Fruit fly (Drosophila melanogaster) whole organism, prepupa: Measurements from ENCODE around the gene Naa80.

Source experiments
- Blimp-1 ChIP-seq: fragments of 200-800 bp; sonication (Bioruptor generic); optimal IDR thresholded peaks from 3 replicates; lab custom pipeline; 2017; ENCODE audit warnings: missing biosample characterization, missing genetic modification characterization, mild to moderate bottlenecking, moderate library complexity, missing genetic modification reagents
- CG10631 ChIP-seq: fragments of 200-800 bp; sonication (Bioruptor generic); optimal IDR thresholded peaks from 2 replicates; lab custom pipeline; 2016; ENCODE audit warnings: missing biosample characterization, missing genetic modification characterization
- CG10669 ChIP-seq: fragments of 200-800 bp; sonication (Bioruptor generic); optimal IDR thresholded peaks from 3 replicates; lab custom pipeline; 2018; ENCODE audit warnings: missing biosample characterization, mild to moderate bottlenecking, missing genetic modification characterization, moderate library complexity
- CG11902 ChIP-seq: fragments of 200-800 bp; sonication (Bioruptor generic); optimal IDR thresholded peaks from 3 replicates; lab custom pipeline; 2016; ENCODE audit warnings: missing biosample characterization, missing genetic modification characterization
- CG1621 ChIP-seq: fragments of 200-800 bp; sonication (Bioruptor generic); optimal IDR thresholded peaks from 3 replicates; lab custom pipeline; 2018; ENCODE audit warnings: missing biosample characterization, mild to moderate bottlenecking, missing genetic modification characterization
- CG16779 ChIP-seq: fragments of 200-800 bp; sonication (Bioruptor generic); optimal IDR thresholded peaks from 3 replicates; lab custom pipeline; 2017; ENCODE audit warnings: missing biosample characterization, mild to moderate bottlenecking, missing genetic modification characterization
- CG31627 ChIP-seq: fragments of 200-800 bp; sonication (Bioruptor generic); optimal IDR thresholded peaks from 3 replicates; lab custom pipeline; 2016; ENCODE audit warnings: missing biosample characterization, missing genetic modification characterization
- CG34406 ChIP-seq: fragments of 200-800 bp; sonication (Bioruptor generic); optimal IDR thresholded peaks from 3 replicates; lab custom pipeline; 2016; ENCODE audit warnings: missing biosample characterization, missing genetic modification characterization
- CG3919 ChIP-seq: fragments of 200-800 bp; sonication (Bioruptor generic); optimal IDR thresholded peaks from 3 replicates; lab custom pipeline; 2016; ENCODE audit warnings: missing biosample characterization, missing genetic modification characterization
- CG4318 ChIP-seq: fragments of 200-800 bp; sonication (Bioruptor generic); optimal IDR thresholded peaks from 3 replicates; lab custom pipeline; 2017; ENCODE audit warnings: missing biosample characterization, mild to moderate bottlenecking, missing genetic modification characterization
- CG6163 ChIP-seq: fragments of 200-800 bp; sonication (Bioruptor generic); IDR thresholded peaks from 3 replicates; pipeline ENCODE4 v1.3.6; 2022; ENCODE audit warnings: missing biosample characterization, missing genetic modification characterization
- CG6792 ChIP-seq: fragments of 200-800 bp; sonication (Bioruptor generic); optimal IDR thresholded peaks from 3 replicates; lab custom pipeline; 2016; ENCODE audit warnings: missing biosample characterization, missing genetic modification characterization
- CG6808 ChIP-seq: fragments of 200-800 bp; sonication (Bioruptor generic); optimal IDR thresholded peaks from 3 replicates; lab custom pipeline; 2017; ENCODE audit warnings: missing biosample characterization, missing genetic modification characterization, mild to moderate bottlenecking, moderate library complexity, missing genetic modification reagents
- CG6854 ChIP-seq: fragments of 200-800 bp; sonication (Bioruptor generic); optimal IDR thresholded peaks from 2 replicates; lab custom pipeline; 2017; ENCODE audit warnings: missing biosample characterization, mild to moderate bottlenecking, missing genetic modification characterization
- CG7368 ChIP-seq: fragments of 200-800 bp; sonication (Bioruptor generic); optimal IDR thresholded peaks from 3 replicates; lab custom pipeline; 2016; ENCODE audit warnings: missing biosample characterization, missing genetic modification characterization
- CG8119 ChIP-seq: fragments of 200-800 bp; sonication (Bioruptor generic); IDR thresholded peaks from 3 replicates; pipeline ENCODE4 v1.3.6; 2022; ENCODE audit warnings: missing biosample characterization, missing genetic modification characterization
- CG8319 ChIP-seq: fragments of 200-800 bp; sonication (Bioruptor generic); optimal IDR thresholded peaks from 3 replicates; lab custom pipeline; 2016; ENCODE audit warnings: missing biosample characterization, missing genetic modification characterization
- CG8632 ChIP-seq: fragments of 200-800 bp; sonication (Bioruptor generic); optimal IDR thresholded peaks from 3 replicates; lab custom pipeline; 2016; ENCODE audit warnings: missing biosample characterization, missing genetic modification characterization
- CG9139 ChIP-seq: fragments of 200-800 bp; sonication (Bioruptor generic); optimal IDR thresholded peaks from 3 replicates; lab custom pipeline; 2017; ENCODE audit warnings: missing biosample characterization, mild to moderate bottlenecking, missing genetic modification characterization
- Eip75B ChIP-seq: fragments of 200-800 bp; sonication (Bioruptor generic); optimal IDR thresholded peaks from 3 replicates; lab custom pipeline; 2016; ENCODE audit warnings: missing biosample characterization, missing genetic modification characterization
- Eip78C ChIP-seq: fragments of 200-800 bp; sonication (Bioruptor generic); peaks from one replicate; lab custom pipeline; 2016; ENCODE audit warnings: missing biosample characterization, missing genetic modification characterization
- Eip93F ChIP-seq: fragments of 200-800 bp; sonication (Bioruptor generic); optimal IDR thresholded peaks from 2 replicates; lab custom pipeline; 2016; ENCODE audit warnings: missing biosample characterization, mild to moderate bottlenecking, missing genetic modification characterization
- Ets21C ChIP-seq: fragments of 200-800 bp; sonication (Bioruptor generic); optimal IDR thresholded peaks from 3 replicates; lab custom pipeline; 2016; ENCODE audit warnings: missing biosample characterization, missing genetic modification characterization
- Ets96B ChIP-seq: fragments of 200-800 bp; optimal IDR thresholded peaks from 2 replicates; lab custom pipeline; 2019; ENCODE audit warnings: missing biosample characterization, mild to moderate bottlenecking, missing genetic modification characterization, moderate library complexity
- Gug ChIP-seq: fragments of 200-800 bp; sonication (Bioruptor generic); IDR thresholded peaks from 2 replicates; pipeline ENCODE4 v1.3.6; 2022; ENCODE audit warnings: missing biosample characterization, missing genetic modification characterization
- Hr38 ChIP-seq: sonication (Bioruptor generic); optimal IDR thresholded peaks from 2 replicates; lab custom pipeline; 2016; ENCODE audit warnings: missing biosample characterization, missing genetic modification characterization
- Hr39 ChIP-seq: fragments of 200-800 bp; sonication (Bioruptor generic); optimal IDR thresholded peaks from 2 replicates; lab custom pipeline; 2016; ENCODE audit warnings: missing biosample characterization, missing genetic modification characterization
- Lpt ChIP-seq: fragments of 200-800 bp; sonication (Bioruptor generic); optimal IDR thresholded peaks from 3 replicates; lab custom pipeline; 2016; ENCODE audit warnings: missing biosample characterization, missing genetic modification characterization
- Met ChIP-seq: fragments of 200-800 bp; sonication (Bioruptor generic); optimal IDR thresholded peaks from 3 replicates; lab custom pipeline; 2016; ENCODE audit warnings: missing biosample characterization, missing genetic modification characterization
- OdsH ChIP-seq: fragments of 200-800 bp; sonication (Bioruptor generic); optimal IDR thresholded peaks from 3 replicates; lab custom pipeline; 2016; ENCODE audit warnings: missing biosample characterization, missing genetic modification characterization
- Smox ChIP-seq: fragments of 200-800 bp; sonication (Bioruptor generic); optimal IDR thresholded peaks from 3 replicates; lab custom pipeline; 2016; ENCODE audit warnings: missing biosample characterization, missing genetic modification characterization
- Sox102F ChIP-seq: fragments of 200-800 bp; sonication (Bioruptor generic); optimal IDR thresholded peaks from 2 replicates; lab custom pipeline; 2016; ENCODE audit warnings: missing biosample characterization, mild to moderate bottlenecking, missing genetic modification characterization
- Sox14 ChIP-seq: fragments of 200-800 bp; sonication (Bioruptor generic); optimal IDR thresholded peaks from 3 replicates; lab custom pipeline; 2016; ENCODE audit warnings: missing biosample characterization, missing genetic modification characterization
- Sox15 ChIP-seq: fragments of 200-800 bp; sonication (Bioruptor generic); optimal IDR thresholded peaks from 3 replicates; lab custom pipeline; 2016; ENCODE audit warnings: missing biosample characterization, missing genetic modification characterization
- achi ChIP-seq: fragments of 200-800 bp; sonication (Bioruptor generic); optimal IDR thresholded peaks from 3 replicates; lab custom pipeline; 2016; ENCODE audit warnings: missing biosample characterization, missing genetic modification characterization
- acj6 ChIP-seq: fragments of 200-800 bp; sonication (Bioruptor generic); optimal IDR thresholded peaks from 3 replicates; lab custom pipeline; 2016; ENCODE audit warnings: missing biosample characterization, missing genetic modification characterization
- cyc ChIP-seq: fragments of 200-800 bp; sonication (Bioruptor generic); optimal IDR thresholded peaks from 3 replicates; lab custom pipeline; 2016; ENCODE audit warnings: missing biosample characterization, missing genetic modification characterization
- dac ChIP-seq: fragments of 200-800 bp; sonication (Bioruptor generic); optimal IDR thresholded peaks from 2 replicates; lab custom pipeline; 2017; ENCODE audit warnings: missing biosample characterization, mild to moderate bottlenecking, missing genetic modification characterization
- dsx ChIP-seq: fragments of 200-800 bp; optimal IDR thresholded peaks from 3 replicates; lab custom pipeline; 2019; ENCODE audit warnings: missing biosample characterization, mild to moderate bottlenecking, missing genetic modification characterization, moderate library complexity; ENCODE audit not compliant: poor library complexity, severe bottlenecking
- eg ChIP-seq: fragments of 200-800 bp; sonication (Bioruptor generic); IDR thresholded peaks from 3 replicates; pipeline ENCODE4 v1.3.6; 2022; ENCODE audit warnings: missing biosample characterization, missing genetic modification characterization
- esn ChIP-seq: fragments of 200-800 bp; sonication (Bioruptor generic); optimal IDR thresholded peaks from 2 replicates; lab custom pipeline; 2016; ENCODE audit warnings: missing biosample characterization, mild to moderate bottlenecking, missing genetic modification characterization, moderate library complexity
- fd59A ChIP-seq: fragments of 200-800 bp; sonication (Bioruptor generic); optimal IDR thresholded peaks from 2 replicates; lab custom pipeline; 2017; ENCODE audit warnings: missing biosample characterization, mild to moderate bottlenecking, missing genetic modification characterization, missing genetic modification reagents
- fd85E ChIP-seq: fragments of 200-800 bp; sonication (Bioruptor generic); optimal IDR thresholded peaks from 3 replicates; lab custom pipeline; 2016; ENCODE audit warnings: missing biosample characterization, missing genetic modification characterization
- lz ChIP-seq: fragments of 200-800 bp; sonication (Bioruptor generic); optimal IDR thresholded peaks from 3 replicates; lab custom pipeline; 2016; ENCODE audit warnings: missing biosample characterization, missing genetic modification characterization
- net ChIP-seq: fragments of 200-800 bp; sonication (Bioruptor generic); optimal IDR thresholded peaks from 3 replicates; lab custom pipeline; 2016; ENCODE audit warnings: missing biosample characterization, missing genetic modification characterization
- pdm3 ChIP-seq: fragments of 200-800 bp; sonication (Bioruptor generic); optimal IDR thresholded peaks from 3 replicates; lab custom pipeline; 2016; ENCODE audit warnings: missing biosample characterization, missing genetic modification characterization
- salr ChIP-seq, 2 experiments: fragments of 200-800 bp; sonication (Bioruptor generic); optimal IDR thresholded peaks; 3 replicates each; lab custom pipeline; 2016 to 2018; ENCODE audit warnings: missing biosample characterization in 2 of 2, missing genetic modification characterization in 2 of 2, mild to moderate bottlenecking in 1 of 2
- spab ChIP-seq: fragments of 200-800 bp; sonication (Bioruptor generic); optimal IDR thresholded peaks from 2 replicates; lab custom pipeline; 2017; ENCODE audit warnings: missing biosample characterization, mild to moderate bottlenecking, missing genetic modification characterization, missing genetic modification reagents
- ss ChIP-seq, 2 experiments: fragments of 200-800 bp; sonication (Bioruptor generic); optimal IDR thresholded peaks; 2 replicates in 1 of 2; 3 replicates in 1 of 2; lab custom pipeline; 2017 to 2018; ENCODE audit warnings: mild to moderate bottlenecking in 2 of 2, missing biosample characterization in 2 of 2, missing genetic modification characterization in 2 of 2, moderate library complexity in 1 of 2
- svp ChIP-seq: fragments of 200-800 bp; sonication (Bioruptor generic); peaks from one replicate; lab custom pipeline; 2016; ENCODE audit warnings: missing biosample characterization, missing genetic modification characterization
- topi ChIP-seq: fragments of 200-800 bp; sonication (Bioruptor generic); optimal IDR thresholded peaks from 3 replicates; lab custom pipeline; 2016; ENCODE audit warnings: missing biosample characterization, missing genetic modification characterization
- vri ChIP-seq: fragments of 200-800 bp; sonication (Bioruptor generic); optimal IDR thresholded peaks from 3 replicates; lab custom pipeline; 2016; ENCODE audit warnings: missing biosample characterization, mild to moderate bottlenecking, missing genetic modification characterization

The Naa80 gene

DNA sequence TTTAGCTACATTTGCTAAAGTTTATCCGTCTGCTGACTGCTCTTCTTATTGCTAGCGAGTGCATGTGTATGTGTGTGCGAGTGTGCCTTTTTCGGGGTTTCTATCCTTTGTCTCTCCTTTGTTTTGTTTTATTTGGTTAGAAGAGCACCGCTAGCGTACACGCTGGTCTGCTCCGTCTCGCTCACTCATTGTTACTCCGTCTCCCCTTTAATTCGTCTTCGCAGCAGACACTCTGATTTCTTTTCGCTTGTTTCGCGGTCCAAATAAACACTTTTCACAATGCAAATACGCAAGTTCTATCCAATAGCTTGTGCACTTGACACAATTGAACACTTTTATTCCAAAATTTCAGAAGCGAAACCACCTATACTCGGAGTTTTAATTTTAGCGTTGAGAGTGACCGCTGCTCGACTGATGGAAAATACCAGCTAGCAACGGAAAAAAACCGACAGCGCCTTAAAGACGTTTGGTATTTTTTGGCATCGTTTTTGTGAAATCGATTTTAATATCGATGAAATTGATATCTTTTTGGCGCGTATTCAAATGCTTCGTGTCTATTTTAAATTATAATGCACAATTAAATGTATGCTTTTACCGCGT, 41.4 kb downstream of the Naa80 start, which contains the start of gene FBXO11:
FBXO11 (minus strand) TSS at position 423 of the 600 bp plus-strand sequence.
- TF ChIP-seq salr (GFP tag; optimal IDR thresholded peaks at IDR 0.05; lab: Kevin White, UChicago), result peak in 1 of 2 experiments; percentile 19
- TF ChIP-seq CG1621 (tag; lab: Kevin White, UChicago), result peak; percentile 75
- TF ChIP-seq svp, result no peak
- no peak for TF ChIP-seq achi (GFP tag; lab: Kevin White, UChicago)
- no peak for TF ChIP-seq Gug (GFP tag; lab: Robert Waterston, UW)
- TF ChIP-seq Eip75B (GFP tag; lab: Kevin White, UChicago), result no peak
- no peak for TF ChIP-seq cyc (GFP tag; lab: Kevin White, UChicago)
- TF ChIP-seq lz (GFP tag; lab: Kevin White, UChicago), result peak; percentile 5
- TF ChIP-seq CG31627 (GFP tag; lab: Kevin White, UChicago), result no peak
- no peak for TF ChIP-seq CG10631
- TF ChIP-seq CG11902, result no peak
- TF ChIP-seq CG8119 (GFP tag; lab: Robert Waterston, UW), result peak; percentile 60; the same call in 2 of the 3 replicates
- peak; percentile 77 for TF ChIP-seq CG16779 (tag; lab: Kevin White, UChicago)
- no peak for TF ChIP-seq acj6 (GFP tag; lab: Kevin White, UChicago)
- no peak for TF ChIP-seq Met (GFP tag; lab: Kevin White, UChicago)
- TF ChIP-seq fd85E (GFP tag; lab: Kevin White, UChicago), result peak; percentile 61
- TF ChIP-seq CG6163 (GFP tag; lab: Robert Waterston, UW), result peak; percentile 98
- peak; percentile 38 for TF ChIP-seq topi (GFP tag; lab: Kevin White, UChicago)
- TF ChIP-seq CG6854 (GFP tag; lab: Kevin White, UChicago), result peak; percentile 73
- no peak for TF ChIP-seq esn (GFP tag; lab: Kevin White, UChicago)
- TF ChIP-seq Hr38 (GFP tag; lab: Kevin White, UChicago), result no peak
- TF ChIP-seq OdsH (GFP tag; lab: Kevin White, UChicago), result no peak
- TF ChIP-seq Sox15 (GFP tag; lab: Kevin White, UChicago), result no peak
- no peak for TF ChIP-seq CG34406 (GFP tag; lab: Kevin White, UChicago)
- no peak for TF ChIP-seq CG4318
- TF ChIP-seq ss (GFP tag; optimal IDR thresholded peaks at IDR 0.05; lab: Kevin White, UChicago), result peak in 1 of 2 experiments; percentile 89
- no peak for TF ChIP-seq spab
- TF ChIP-seq Sox102F (GFP tag; lab: Kevin White, UChicago), result no peak
- no peak for TF ChIP-seq Smox (GFP tag; lab: Kevin White, UChicago)
- peak; percentile 84 for TF ChIP-seq Eip78C (GFP tag; lab: Kevin White, UChicago)
- TF ChIP-seq CG8319 (GFP tag; lab: Kevin White, UChicago), result no peak
- TF ChIP-seq CG8632 (GFP tag; lab: Kevin White, UChicago), result no peak
- no peak for TF ChIP-seq fd59A (GFP tag; lab: Kevin White, UChicago)
- TF ChIP-seq vri (GFP tag; lab: Kevin White, UChicago), result no peak
- no peak for TF ChIP-seq Ets21C (GFP tag; lab: Kevin White, UChicago)
- TF ChIP-seq Ets96B (tag; lab: Kevin White, UChicago), result peak; percentile 53
- peak; percentile 7 for TF ChIP-seq CG6792
- TF ChIP-seq Hr39 (GFP tag; lab: Kevin White, UChicago), result no peak
- no peak for TF ChIP-seq CG3919 (GFP tag; lab: Kevin White, UChicago)
- TF ChIP-seq Sox14 (GFP tag; lab: Kevin White, UChicago), result peak; percentile 98
- TF ChIP-seq CG7368 (GFP tag; lab: Kevin White, UChicago), result no peak
- TF ChIP-seq eg (GFP tag; lab: Robert Waterston, UW), result peak; percentile 80
- no peak for TF ChIP-seq net (GFP tag; lab: Kevin White, UChicago)
- TF ChIP-seq pdm3 (GFP tag; lab: Kevin White, UChicago), result no peak
- no peak for TF ChIP-seq CG6808 (GFP tag; lab: Kevin White, UChicago)
- TF ChIP-seq dsx, result no peak
- peak; percentile 38 for TF ChIP-seq dac (GFP tag; lab: Kevin White, UChicago)
- TF ChIP-seq Eip93F (GFP tag; lab: Kevin White, UChicago), result peak; percentile 25
- TF ChIP-seq Lpt (GFP tag; lab: Kevin White, UChicago), result peak; percentile 67
- no peak for TF ChIP-seq CG9139 (GFP tag; lab: Kevin White, UChicago)
- TF ChIP-seq Blimp-1, result peak; percentile 33
- TF ChIP-seq CG10669 (GFP tag; lab: Kevin White, UChicago), result no peak
